Fruit fly (Drosophila melanogaster): Measurements from ENCODE around the gene Kat60.

The Kat60 gene

DNA sequence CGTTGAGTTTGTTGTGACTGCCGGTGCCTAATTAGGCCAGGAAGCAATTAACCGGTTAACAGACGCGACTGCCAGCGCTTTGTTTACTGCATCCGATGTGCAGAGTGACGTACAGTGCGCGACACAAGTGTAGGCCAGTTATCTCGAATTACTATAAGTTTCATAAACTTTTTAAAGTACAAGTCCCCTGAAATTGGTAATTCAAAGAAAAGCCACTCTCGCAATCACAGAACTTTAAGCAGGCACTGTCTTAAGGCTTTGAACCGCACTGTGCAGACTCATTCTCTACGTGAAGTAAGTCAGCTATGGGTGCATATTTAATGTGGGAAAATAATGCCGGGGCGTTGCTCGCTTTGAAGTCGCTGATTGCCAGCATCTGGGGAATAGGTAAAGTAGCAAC is 22.5 kb downstream of the Kat60 start (continued):
- TF ChIP-seq CG10669 (GFP tag; optimal IDR thresholded peaks at IDR 0.05) (peak; percentile 86), Sox15 (GFP tag; optimal IDR thresholded peaks at IDR 0.05) (peak; percentile 82), fd85E (GFP tag; optimal IDR thresholded peaks at IDR 0.05) (peak; percentile 76), CG6808 (GFP tag; optimal IDR thresholded peaks at IDR 0.05) (peak; percentile 84), CG8319 (GFP tag; optimal IDR thresholded peaks at IDR 0.05) (peak; percentile 83), lz (GFP tag; optimal IDR thresholded peaks at IDR 0.05) (peak; percentile 81), Ets96B (tag; optimal IDR thresholded peaks at IDR 0.05) (peak; percentile 86), CG8119 (GFP tag; IDR thresholded peaks at IDR 0.05) (peak; percentile 91), CG3919 (GFP tag; optimal IDR thresholded peaks at IDR 0.05) (peak; percentile 94), acj6 (GFP tag; optimal IDR thresholded peaks at IDR 0.05) (peak; percentile 92), Lpt (GFP tag; optimal IDR thresholded peaks at IDR 0.05) (peak; percentile 88), CG9139 (GFP tag; optimal IDR thresholded peaks at IDR 0.05) (peak; percentile 74), CG6854 (GFP tag; optimal IDR thresholded peaks at IDR 0.05) (peak; percentile 28), Met (GFP tag; optimal IDR thresholded peaks at IDR 0.05) (peak; percentile 82), CG7368 (GFP tag; optimal IDR thresholded peaks at IDR 0.05) (peak; percentile 90), CG11294 (GFP tag; IDR thresholded peaks at IDR 0.05) (peak; percentile 89), Eip75B (GFP tag; optimal IDR thresholded peaks at IDR 0.05) (peak; percentile 90), CG31627 (GFP tag; optimal IDR thresholded peaks at IDR 0.05) (peak; percentile 86), spab (GFP tag; optimal IDR thresholded peaks at IDR 0.05) (peak; percentile 81), Hr38 (GFP tag; optimal IDR thresholded peaks at IDR 0.05) (peak; percentile 37), vri (GFP tag; optimal IDR thresholded peaks at IDR 0.05) (peak; percentile 52), CG16779 (tag; optimal IDR thresholded peaks at IDR 0.05) (peak; percentile 76), Eip93F (GFP tag; optimal IDR thresholded peaks at IDR 0.05) (no peak), fd59A (GFP tag; optimal IDR thresholded peaks at IDR 0.05) (peak; percentile 80), CG6792 (GFP tag; optimal IDR thresholded peaks at IDR 0.05) (peak; percentile 89), esn (GFP tag; optimal IDR thresholded peaks at IDR 0.05) (peak; percentile 85), achi (GFP tag; optimal IDR thresholded peaks at IDR 0.05) (peak; percentile 91), CG6276 (GFP tag; optimal IDR thresholded peaks at IDR 0.05) (peak; percentile 89), CG32006 (GFP tag; optimal IDR thresholded peaks at IDR 0.05) (peak; percentile 94), Smox (GFP tag; optimal IDR thresholded peaks at IDR 0.05) (peak; percentile 64), pdm3 (GFP tag; optimal IDR thresholded peaks at IDR 0.05) (peak; percentile 94), CG4318 (GFP tag; optimal IDR thresholded peaks at IDR 0.05) (peak; percentile 85)

DNA sequence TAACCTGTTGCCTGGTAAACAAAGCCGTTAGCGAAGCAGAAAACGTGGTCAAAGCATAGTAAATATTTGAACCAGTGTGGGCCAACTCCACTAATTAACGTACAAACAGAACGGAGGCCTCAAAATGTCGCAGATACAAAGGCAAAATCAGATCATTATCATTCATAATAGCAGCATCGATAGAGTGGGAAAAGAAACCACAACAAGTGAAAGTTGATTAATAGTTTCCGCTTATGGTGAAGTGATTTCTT is 24.0 kb downstream of the Kat60 start:
- TF ChIP-seq CG7368 (GFP tag; optimal IDR thresholded peaks at IDR 0.05) (no peak), CG1621 (tag; optimal IDR thresholded peaks at IDR 0.05) (no peak), Gug (GFP tag; IDR thresholded peaks at IDR 0.05) (no peak), lz (GFP tag; optimal IDR thresholded peaks at IDR 0.05) (no peak), fkh (GFP tag; optimal IDR thresholded peaks at IDR 0.05) (peak; percentile 65), CG8319 (GFP tag; optimal IDR thresholded peaks at IDR 0.05) (no peak), net (GFP tag; optimal IDR thresholded peaks at IDR 0.05) (no peak), CG8119 (GFP tag; IDR thresholded peaks at IDR 0.05) (no peak), cyc (GFP tag; optimal IDR thresholded peaks at IDR 0.05) (no peak)

DNA sequence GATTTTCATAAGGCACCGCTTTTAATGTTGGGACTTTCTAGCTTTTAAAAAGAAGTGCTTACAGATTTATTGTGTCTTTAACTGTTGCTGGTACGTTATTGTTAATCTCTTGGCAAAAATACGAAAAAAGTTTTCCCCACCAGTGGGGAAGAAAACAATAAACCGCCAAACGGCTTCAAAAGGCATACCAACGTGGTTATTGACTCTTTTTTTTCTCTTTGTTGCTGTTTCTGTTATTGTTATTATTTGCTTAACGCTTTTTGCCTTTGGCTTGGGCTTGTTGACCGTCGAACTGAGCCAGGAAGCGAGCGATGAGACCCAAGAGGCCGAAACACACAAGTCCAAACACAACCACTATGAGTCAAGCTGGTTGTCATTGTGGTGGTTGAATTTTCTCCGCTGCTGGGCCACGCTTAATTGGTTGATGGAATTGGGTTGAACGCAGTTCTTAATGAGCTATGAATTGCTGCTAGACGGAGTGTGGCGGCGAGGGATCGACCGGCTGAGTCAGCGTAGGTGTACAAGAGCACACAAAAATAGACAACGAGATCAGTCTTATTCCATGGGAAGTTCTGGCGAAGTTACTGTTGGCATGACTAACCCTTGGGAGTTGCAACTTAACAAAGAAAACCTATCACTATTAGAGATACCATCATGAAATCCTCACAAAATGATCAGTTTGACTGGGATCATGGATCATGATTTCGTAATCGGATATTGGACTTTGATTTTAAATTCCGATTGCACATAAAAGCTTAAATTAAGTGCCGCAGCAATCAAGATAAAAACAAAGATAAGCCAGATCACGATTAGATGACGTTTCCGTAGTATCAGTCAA is 24.5 kb downstream of the Kat60 start:
- no peak for TF ChIP-seq CG6792 (GFP tag; optimal IDR thresholded peaks at IDR 0.05)
- peak; percentile 63 for TF ChIP-seq fkh (GFP tag; optimal IDR thresholded peaks at IDR 0.05)
- TF ChIP-seq cyc (GFP tag; optimal IDR thresholded peaks at IDR 0.05): no peak
- peak; percentile 23 for TF ChIP-seq vri (GFP tag; optimal IDR thresholded peaks at IDR 0.05)

Data from whole organism, prepupa.